Worm (Caenorhabditis elegans) whole organism, late embryonic: ENCODE results near the gene W01B6.6.

Source experiments
- Y22D7AL.16 ChIP-seq: sonication (generic microtip); optimal IDR thresholded peaks from 2 replicates; lab custom pipeline; 2016; ENCODE audit warnings: missing genetic modification characterization, missing compliant biosample characterization
- ama-1 ChIP-seq: fragments of 150-350 bp; optimal IDR thresholded peaks from 2 replicates; lab custom pipeline; 2014
- ceh-14 ChIP-seq: sonication (generic microtip); optimal IDR thresholded peaks from 2 replicates; lab custom pipeline; 2016; ENCODE audit warnings: missing genotype, missing genetic modification characterization, missing compliant biosample characterization
- ceh-45 ChIP-seq: fragments of 200-800 bp; sonication (Bioruptor generic); IDR thresholded peaks from 2 replicates; pipeline ENCODE4 v1.3.6; 2022; ENCODE audit warnings: missing genetic modification reagents, missing genetic modification characterization, missing compliant biosample characterization
- ceh-6 ChIP-seq: fragments of 200-800 bp; sonication (Bioruptor generic); optimal IDR thresholded peaks from 2 replicates; lab custom pipeline; 2018; ENCODE audit warnings: mild to moderate bottlenecking, missing genetic modification characterization, missing compliant biosample characterization
- pha-4 ChIP-seq: fragments of 150-350 bp; optimal IDR thresholded peaks from 2 replicates; lab custom pipeline; 2018; ENCODE audit warnings: missing biosample characterization, missing genetic modification reagents, missing genetic modification characterization
- sox-4 ChIP-seq: sonication (generic microtip); optimal IDR thresholded peaks from 2 replicates; lab custom pipeline; 2017; ENCODE audit warnings: mild to moderate bottlenecking, missing genetic modification characterization, inconsistent platforms, missing compliant biosample characterization
- syd-9 ChIP-seq: sonication (generic microtip); optimal IDR thresholded peaks from 2 replicates; lab custom pipeline; 2016; ENCODE audit warnings: mild to moderate bottlenecking, missing genetic modification characterization, moderate library complexity, missing compliant biosample characterization
- tbx-2 ChIP-seq: sonication (generic microtip); optimal IDR thresholded peaks from 2 replicates; lab custom pipeline; 2016; ENCODE audit warnings: missing genetic modification characterization, missing compliant biosample characterization

- TF ChIP-seq ceh-14 (tag; lab: Kevin White, UChicago) = no peak
- TF ChIP-seq Y22D7AL.16 (tag; lab: Kevin White, UChicago) = no peak
- TF ChIP-seq tbx-2 = no peak
- TF ChIP-seq pha-4 (tag; lab: Kevin White, UChicago) = no peak
- TF ChIP-seq ama-1 (lab: Kevin White, UChicago) = no peak
- TF ChIP-seq ceh-45 = no peak
- TF ChIP-seq ceh-6 (GFP tag; lab: Kevin White, UChicago) = no peak
- no peak for TF ChIP-seq sox-4 (tag; lab: Kevin White, UChicago)
- no peak for TF ChIP-seq syd-9 (tag; lab: Kevin White, UChicago)
Measured at ce11 chrIV:10129957-10130356, 49.0 kb downstream of the W01B6.6 start, which contains the start of gene glt-3.
